Worm (Caenorhabditis elegans): ENCODE results near the gene F28H6.7.
A peak's percentile ranks its signal among the peaks of the same experiment; 100 is the strongest.

Gene F28H6.7

DNA sequence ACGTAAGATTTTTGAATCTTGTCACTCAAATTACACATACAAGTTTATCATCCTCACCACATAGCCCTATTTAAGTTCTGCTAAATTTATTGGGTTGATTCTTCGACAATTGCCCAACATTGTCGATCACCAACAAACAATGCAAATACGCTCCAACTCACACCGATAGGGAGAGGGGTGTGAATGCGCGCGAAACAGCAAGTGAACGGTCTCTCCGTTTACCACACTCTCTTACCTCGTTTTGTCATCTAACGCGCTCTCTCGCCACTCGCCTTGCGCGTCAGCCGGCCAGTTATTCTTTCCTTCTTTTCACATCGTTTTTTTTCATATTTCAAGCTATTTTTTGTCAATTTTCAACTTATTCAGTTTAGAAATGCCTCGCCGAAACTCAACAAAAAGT lies 13.9 kb upstream of the F28H6.7 start, which contains the start of gene F16B12.6:
F16B12.6 (plus strand) TSS at position 331 of the 400 bp plus-strand sequence.
- TF ChIP-seq nhr-6 (tag; optimal IDR thresholded peaks at IDR 0.05), result peak; percentile 73
- peak; percentile 23 for TF ChIP-seq fkh-10 (GFP tag; optimal IDR thresholded peaks at IDR 0.05)
- no peak for TF ChIP-seq zfp-3 (GFP tag; conservative IDR thresholded peaks at IDR 0.05)
- no peak for TF ChIP-seq daf-16 (GFP tag; optimal IDR thresholded peaks at IDR 0.05)
- peak; percentile 66 for TF ChIP-seq daf-16 (tag; optimal IDR thresholded peaks at IDR 0.05)
- TF ChIP-seq ZK546.5 (tag; optimal IDR thresholded peaks at IDR 0.05), result no peak
- no peak for TF ChIP-seq T20F7.1 (GFP tag; optimal IDR thresholded peaks at IDR 0.05)
- 0 out of 2 replicates have a peak, but pooled peaks have one; percentile 52 for TF ChIP-seq ceh-20 (GFP tag; IDR thresholded peaks at IDR 0.05)
- TF ChIP-seq Y48G9A.11 (GFP tag; IDR thresholded peaks at IDR 0.05), result no peak
- TF ChIP-seq nhr-77 (tag; optimal IDR thresholded peaks at IDR 0.05), result peak; percentile 43
- no peak for TF ChIP-seq F26F4.8 (GFP tag; conservative IDR thresholded peaks at IDR 0.05)
- no peak for TF ChIP-seq zag-1 (tag; optimal IDR thresholded peaks at IDR 0.05)
- TF ChIP-seq dve-1 (tag; optimal IDR thresholded peaks at IDR 0.05; ENCODE audit: insufficient read depth), result peak; percentile 78
- TF ChIP-seq spr-1 (tag; optimal IDR thresholded peaks at IDR 0.05), result no peak
- TF ChIP-seq ctbp-1 (GFP tag; IDR thresholded peaks at IDR 0.05), result no peak
- no peak for TF ChIP-seq saeg-2 (GFP tag; IDR thresholded peaks at IDR 0.05)
- TF ChIP-seq sdz-12 (GFP tag; optimal IDR thresholded peaks at IDR 0.05), result no peak
- TF ChIP-seq tag-97 (GFP tag; IDR thresholded peaks at IDR 0.05), result no peak
- no peak for TF ChIP-seq nhr-237 (tag; optimal IDR thresholded peaks at IDR 0.05)
- no peak for TF ChIP-seq egl-27 (tag; optimal IDR thresholded peaks at IDR 0.05)
- TF ChIP-seq mdl-1 (tag; optimal IDR thresholded peaks at IDR 0.05), result peak in 1 of 2 experiments; percentile 19
- peak; percentile 47; the same call in 1 of the 2 replicates for TF ChIP-seq T26A8.4 (GFP tag; IDR thresholded peaks at IDR 0.05)
- no peak for TF ChIP-seq Y75B8A.6 (GFP tag; IDR thresholded peaks at IDR 0.05)
- TF ChIP-seq Y105C5A.15 (GFP tag; IDR thresholded peaks at IDR 0.05), result no peak
- no peak for TF ChIP-seq pha-4 (GFP tag; IDR thresholded peaks at IDR 0.05)
- TF ChIP-seq pha-4 (tag; optimal IDR thresholded peaks at IDR 0.05), result no peak
- TF ChIP-seq daf-19 (GFP tag; conservative IDR thresholded peaks at IDR 0.05), result no peak
- TF ChIP-seq dmd-9 (GFP tag; IDR thresholded peaks at IDR 0.05), result peak; percentile 18; the same call in 1 of the 2 replicates
- TF ChIP-seq dpl-1 (GFP tag; optimal IDR thresholded peaks at IDR 0.05), result peak; percentile 90
- TF ChIP-seq ceh-62 (tag; optimal IDR thresholded peaks at IDR 0.05), result no peak
- TF ChIP-seq F37D6.2 (tag; optimal IDR thresholded peaks at IDR 0.05), result peak; percentile 30
- no peak for TF ChIP-seq nhr-10 (tag; optimal IDR thresholded peaks at IDR 0.05)
- no peak for TF ChIP-seq fos-1 (tag; optimal IDR thresholded peaks at IDR 0.05)
- TF ChIP-seq mep-1 (tag; optimal IDR thresholded peaks at IDR 0.05), result peak; percentile 85
- TF ChIP-seq madf-9 (GFP tag; conservative IDR thresholded peaks at IDR 0.05), result no peak
- no peak for TF ChIP-seq ZK337.2 (GFP tag; IDR thresholded peaks at IDR 0.05)
- no peak for TF ChIP-seq ces-1 (GFP tag; optimal IDR thresholded peaks at IDR 0.05)
- peak; percentile 46 for TF ChIP-seq mxl-3 (GFP tag; optimal IDR thresholded peaks at IDR 0.05)
- no peak for TF ChIP-seq zfp-2 (tag; optimal IDR thresholded peaks at IDR 0.05)
- no peak for TF ChIP-seq snpc-4 (tag; optimal IDR thresholded peaks at IDR 0.05)
- TF ChIP-seq lin-38 (GFP tag; IDR thresholded peaks at IDR 0.05), result peak; percentile 91
- no peak for TF ChIP-seq Y5F2A.4 (GFP tag; optimal IDR thresholded peaks at IDR 0.05)
- peak; percentile 79 for TF ChIP-seq rbr-2 (tag; optimal IDR thresholded peaks at IDR 0.05)
- TF ChIP-seq madf-5 (GFP tag; IDR thresholded peaks at IDR 0.05), result no peak
- peak; percentile 84 for TF ChIP-seq hlh-30 (tag; optimal IDR thresholded peaks at IDR 0.05; ENCODE audit: insufficient read depth)
- no peak for TF ChIP-seq ceh-44 (GFP tag; IDR thresholded peaks at IDR 0.05)
- no peak for TF ChIP-seq skn-1 (tag; optimal IDR thresholded peaks at IDR 0.05)
- no peak for TF ChIP-seq F10B5.3 (tag; optimal IDR thresholded peaks at IDR 0.05)
- TF ChIP-seq lin-1 (GFP tag; IDR thresholded peaks at IDR 0.05), result no peak
- no peak for TF ChIP-seq mdt-29 (GFP tag; IDR thresholded peaks at IDR 0.05)
- TF ChIP-seq arid-1 (GFP tag; conservative IDR thresholded peaks at IDR 0.05), result no peak; the same call in 1 of the 2 replicates
- TF ChIP-seq ztf-11 (tag; optimal IDR thresholded peaks at IDR 0.05), result no peak
- TF ChIP-seq nhr-11 (tag; optimal IDR thresholded peaks at IDR 0.05), result peak; percentile 57
